Worm (Caenorhabditis elegans): ENCODE data around the gene pudl-2.

DNA sequence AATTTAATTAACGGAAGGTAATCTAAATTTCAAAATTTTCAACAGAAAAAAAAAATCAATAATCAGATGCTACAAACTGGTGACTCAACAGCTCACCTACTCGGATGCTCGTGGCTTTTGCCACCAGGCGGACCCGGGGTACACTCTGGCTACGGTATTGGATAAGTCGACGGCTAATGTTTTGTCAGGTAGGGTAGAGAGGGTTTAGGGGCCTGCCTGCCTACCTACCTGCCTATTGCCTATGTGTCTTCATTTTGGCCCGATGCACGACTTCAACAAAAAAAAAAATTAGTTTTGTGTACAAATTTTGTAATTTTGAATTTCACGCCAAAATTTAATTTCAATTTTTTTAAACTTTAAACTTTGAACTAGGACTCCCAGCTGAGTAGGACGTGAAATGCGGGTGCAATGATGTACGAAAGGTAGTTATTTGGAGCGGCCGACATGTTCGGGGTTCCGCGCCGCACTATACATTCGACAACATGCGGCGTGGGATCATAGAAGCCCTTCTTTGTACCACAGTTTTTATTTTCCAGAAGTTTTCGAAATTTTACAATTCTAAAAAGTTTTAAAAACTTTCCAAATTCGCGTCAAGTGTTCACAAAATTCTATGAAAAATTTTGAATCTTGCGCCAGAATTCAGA is 9.0 kb upstream of the pudl-2 start:
- TF ChIP-seq egl-27 (tag; optimal IDR thresholded peaks at IDR 0.05) (no peak), lin-39 (tag; optimal IDR thresholded peaks at IDR 0.05) (no peak), hif-1 (tag; optimal IDR thresholded peaks at IDR 0.05) (no peak), aha-1 (tag) (no peak), nhr-237 (tag; optimal IDR thresholded peaks at IDR 0.05) (no peak), nhr-28 (tag; optimal IDR thresholded peaks at IDR 0.05) (no peak), unc-62 (GFP tag; optimal IDR thresholded peaks at IDR 0.05 in 1 of 2) (no peak), unc-62 (tag; optimal IDR thresholded peaks at IDR 0.05) (no peak), lin-29 (GFP tag; IDR thresholded peaks at IDR 0.05) (no peak), nhr-76 (tag; optimal IDR thresholded peaks at IDR 0.05) (no peak), ceh-20 (GFP tag; IDR thresholded peaks at IDR 0.05) (no peak), fkh-10 (GFP tag; optimal IDR thresholded peaks at IDR 0.05) (no peak), daf-16 (GFP tag; optimal IDR thresholded peaks at IDR 0.05) (no peak), daf-16 (tag; optimal IDR thresholded peaks at IDR 0.05) (no peak), ZK546.5 (tag; optimal IDR thresholded peaks at IDR 0.05) (no peak)

All from whole organism, L4 larva.